Worm (Caenorhabditis elegans) whole organism, midembryonic: ENCODE results near the gene clec-149.

Experiments used
- T22C8.4 ChIP-seq: fragments of 200-800 bp; sonication (Bioruptor generic); IDR thresholded peaks from 2 replicates; pipeline ENCODE4 v1.3.6; 2022; ENCODE audit warnings: missing genetic modification characterization, missing compliant biosample characterization
- cog-1 ChIP-seq: sonication (generic microtip); optimal IDR thresholded peaks from 2 replicates; lab custom pipeline; 2016; ENCODE audit warnings: missing genetic modification characterization, missing compliant biosample characterization
- flt-1 ChIP-seq: fragments of 200-800 bp; sonication (Bioruptor generic); IDR thresholded peaks from 2 replicates; pipeline ENCODE4 v1.3.6; 2022; ENCODE audit warnings: missing genetic modification characterization, missing compliant biosample characterization
- klf-2 ChIP-seq: fragments of 200-800 bp; sonication (Bioruptor generic); conservative IDR thresholded peaks from 2 replicates; pipeline ENCODE4 v1.3.6; 2022; ENCODE audit warnings: missing genetic modification reagents, missing genetic modification characterization, missing compliant biosample characterization
- med-1 ChIP-seq: sonication (generic microtip); optimal IDR thresholded peaks from 2 replicates; lab custom pipeline; 2017; ENCODE audit warnings: missing genetic modification characterization, mild to moderate bottlenecking, missing compliant biosample characterization, antibody characterized with exemption, missing genetic modification reagents; ENCODE audit not compliant: insufficient read depth
- ref-1 ChIP-seq: fragments of 200-800 bp; sonication (Bioruptor generic); conservative IDR thresholded peaks from 2 replicates; pipeline ENCODE4 v1.3.6; 2022; ENCODE audit warnings: missing genetic modification reagents, missing genetic modification characterization, missing compliant biosample characterization
- tab-1 ChIP-seq: fragments of 200-800 bp; sonication (Bioruptor generic); IDR thresholded peaks from 2 replicates; pipeline ENCODE4 v1.3.6; 2022; ENCODE audit warnings: missing genetic modification characterization, missing compliant biosample characterization
- ztf-23 ChIP-seq: fragments of 200-800 bp; sonication (Bioruptor generic); IDR thresholded peaks from 2 replicates; pipeline ENCODE4 v1.3.6; 2022; ENCODE audit warnings: missing genetic modification reagents, missing genetic modification characterization, missing compliant biosample characterization
- ztf-29 ChIP-seq: fragments of 200-800 bp; sonication (Bioruptor generic); IDR thresholded peaks from 2 replicates; pipeline ENCODE4 v1.3.6; 2022; ENCODE audit warnings: missing genetic modification reagents, missing genetic modification characterization, missing compliant biosample characterization

Gene clec-149

ce11 chrIII:832855-833504 is 10.0 kb downstream of the clec-149 start, which contains the start of gene zip-2:
TSS of gene zip-2 (plus strand) at chrIII:832982.
- TF ChIP-seq ztf-23 (no peak), cog-1 (tag; lab: Kevin White, UChicago) (no peak), klf-2 (no peak), ztf-29 (no peak), tab-1 (GFP tag; lab: Robert Waterston, UW) (no peak), T22C8.4 (no peak), med-1 (GFP tag; lab: Kevin White, UChicago) (no peak), ref-1 (GFP tag; lab: Robert Waterston, UW) (no peak), flt-1 (no peak)

- TF ChIP-seq tab-1 (GFP tag; lab: Robert Waterston, UW) (no peak), ref-1 (GFP tag; lab: Robert Waterston, UW) (no peak), flt-1 (peak; percentile 78), ztf-23 (no peak), klf-2 (no peak), T22C8.4 (peak; percentile 57; the same call in 1 of the 2 replicates), cog-1 (tag; lab: Kevin White, UChicago) (peak; percentile 85), med-1 (GFP tag; lab: Kevin White, UChicago) (no peak), ztf-29 (no peak)
These were observed 10.9 kb downstream of the clec-149 start for ce11 chrIII:833711-834442.

ce11 chrIII:834443-834815 is 11.4 kb downstream of the clec-149 start:
- TF ChIP-seq flt-1 (peak; percentile 66; the same call in 1 of the 2 replicates), tab-1 (GFP tag; lab: Robert Waterston, UW) (no peak), ztf-29 (peak; percentile 30; the same call in 1 of the 2 replicates)

ce11 chrIII:835208-835607 is 12.2 kb downstream of the clec-149 start:
- no peak for TF ChIP-seq med-1 (GFP tag; lab: Kevin White, UChicago)
- no peak for TF ChIP-seq klf-2
- no peak for TF ChIP-seq tab-1 (GFP tag; lab: Robert Waterston, UW)
- TF ChIP-seq T22C8.4, result no peak
- no peak for TF ChIP-seq ztf-23
- no peak for TF ChIP-seq ref-1 (GFP tag; lab: Robert Waterston, UW)
- no peak for TF ChIP-seq flt-1
- TF ChIP-seq cog-1 (tag; lab: Kevin White, UChicago), result no peak
- no peak for TF ChIP-seq ztf-29

ce11 chrIII:835713-836278 is 12.8 kb downstream of the clec-149 start:
- 0 out of 2 replicates have a peak, but pooled peaks have one; percentile 9 for TF ChIP-seq klf-2
- TF ChIP-seq ref-1 (GFP tag; lab: Robert Waterston, UW), result no peak; the same call in 1 of the 2 replicates
- TF ChIP-seq flt-1, result peak; percentile 93
- TF ChIP-seq T22C8.4, result peak; percentile 49; the same call in 1 of the 2 replicates
- TF ChIP-seq ztf-23, result peak; percentile 78; the same call in 1 of the 2 replicates
- TF ChIP-seq ztf-29, result peak; percentile 38; the same call in 1 of the 2 replicates
- no peak for TF ChIP-seq cog-1 (tag; lab: Kevin White, UChicago)
- TF ChIP-seq med-1 (GFP tag; lab: Kevin White, UChicago), result no peak
- TF ChIP-seq tab-1 (GFP tag; lab: Robert Waterston, UW), result peak; percentile 72; the same call in 1 of the 2 replicates

- TF ChIP-seq klf-2, result no peak
- TF ChIP-seq ztf-29, result no peak
- TF ChIP-seq tab-1 (GFP tag; lab: Robert Waterston, UW), result no peak
- no peak for TF ChIP-seq med-1 (GFP tag; lab: Kevin White, UChicago)
- no peak for TF ChIP-seq ref-1 (GFP tag; lab: Robert Waterston, UW)
- TF ChIP-seq cog-1 (tag; lab: Kevin White, UChicago), result no peak
- no peak for TF ChIP-seq ztf-23
- TF ChIP-seq flt-1, result no peak
- TF ChIP-seq T22C8.4, result no peak
These were observed 16.5 kb downstream of the clec-149 start, which contains the start of gene dos-3 for ce11 chrIII:839491-839890. TSS of gene dos-3 (minus strand) at chrIII:839591.

ce11 chrIII:841177-841576 is 18.2 kb downstream of the clec-149 start, which contains the start of gene K02F3.9:
TSS of gene K02F3.9 (minus strand) at chrIII:841366.
- TF ChIP-seq ztf-29 (no peak), ztf-23 (no peak), cog-1 (tag; lab: Kevin White, UChicago) (no peak), T22C8.4 (no peak), ref-1 (GFP tag; lab: Robert Waterston, UW) (no peak), tab-1 (GFP tag; lab: Robert Waterston, UW) (no peak), flt-1 (no peak)

ce11 chrIII:842630-843029 is 19.6 kb downstream of the clec-149 start, which contains the start of gene far-8:
TSS of gene far-8 (plus strand) at chrIII:842930.
- TF ChIP-seq cog-1 (tag; lab: Kevin White, UChicago), result no peak
- no peak for TF ChIP-seq tab-1 (GFP tag; lab: Robert Waterston, UW)
- no peak for TF ChIP-seq ref-1 (GFP tag; lab: Robert Waterston, UW)

- TF ChIP-seq ztf-23, result no peak
- no peak for TF ChIP-seq ztf-29
- TF ChIP-seq tab-1 (GFP tag; lab: Robert Waterston, UW), result no peak
These were observed 21.0 kb downstream of the clec-149 start for ce11 chrIII:843999-844398.

ce11 chrIII:844577-844976 is 21.6 kb downstream of the clec-149 start:
- TF ChIP-seq T22C8.4, result no peak
- TF ChIP-seq flt-1, result no peak
- no peak for TF ChIP-seq klf-2
- no peak for TF ChIP-seq med-1 (GFP tag; lab: Kevin White, UChicago)
- no peak for TF ChIP-seq ztf-29
- no peak for TF ChIP-seq ref-1 (GFP tag; lab: Robert Waterston, UW)
- TF ChIP-seq ztf-23, result no peak
- TF ChIP-seq cog-1 (tag; lab: Kevin White, UChicago), result no peak
- TF ChIP-seq tab-1 (GFP tag; lab: Robert Waterston, UW), result no peak
